Worm (Caenorhabditis elegans) whole organism, midembryonic: Measurements from ENCODE around the gene C54D1.7.

Experiments used
- klf-2 ChIP-seq: fragments of 200-800 bp; sonication (Bioruptor generic); conservative IDR thresholded peaks from 2 replicates; pipeline ENCODE4 v1.3.6; 2022; ENCODE audit warnings: missing genetic modification reagents, missing genetic modification characterization, missing compliant biosample characterization
- ref-1 ChIP-seq: fragments of 200-800 bp; sonication (Bioruptor generic); conservative IDR thresholded peaks from 2 replicates; pipeline ENCODE4 v1.3.6; 2022; ENCODE audit warnings: missing genetic modification reagents, missing genetic modification characterization, missing compliant biosample characterization

DNA sequence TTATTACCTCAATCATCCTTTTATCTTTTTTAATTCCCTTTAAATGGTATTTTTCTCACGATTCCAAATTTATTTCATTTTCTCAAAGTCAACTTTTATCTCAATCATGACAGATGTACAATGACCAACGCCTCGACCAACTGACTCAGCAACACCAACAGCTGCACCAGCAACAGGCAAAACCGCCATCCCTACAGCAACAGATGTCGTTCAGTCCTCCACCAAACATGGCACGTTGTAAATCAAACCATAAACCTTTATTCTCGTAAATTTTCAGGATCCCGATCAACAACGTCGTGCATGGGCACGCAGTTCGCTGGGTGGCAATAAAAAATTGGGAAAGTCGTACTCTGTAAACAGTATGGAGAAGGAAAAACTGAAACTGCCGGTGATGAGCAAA is 6.9 kb upstream of the C54D1.7 start:
- no peak for TF ChIP-seq ref-1 (GFP tag; lab: Robert Waterston, UW)
- no peak for TF ChIP-seq klf-2 (GFP tag; lab: Robert Waterston, UW)
